Worm (Caenorhabditis elegans) whole organism, dauer: ENCODE measurements around the gene cbn-1.

Experiments used
- unc-62 ChIP-seq: sonication (generic microtip); optimal IDR thresholded peaks from 2 replicates; lab custom pipeline; 2017; ENCODE audit warnings: missing biosample characterization, missing genetic modification reagents, missing genetic modification characterization

The cbn-1 gene

DNA sequence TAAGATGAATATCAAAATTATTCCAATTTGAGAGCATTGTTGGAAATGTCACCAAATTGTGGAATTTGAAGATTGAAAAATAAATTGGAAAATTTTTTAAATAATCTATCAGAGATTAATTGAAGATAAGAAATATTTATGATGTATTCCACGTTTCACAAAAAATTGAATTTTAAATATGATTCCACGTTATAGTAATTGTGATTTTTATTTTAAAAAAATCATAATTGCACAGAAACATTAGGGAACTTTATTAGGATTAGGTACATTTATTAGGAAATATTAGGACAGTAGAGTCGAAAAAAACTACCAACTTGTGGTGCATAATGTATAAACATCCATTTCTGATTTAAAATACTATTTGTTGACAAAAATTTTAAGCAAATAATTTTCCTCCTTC, 37.7 kb downstream of the cbn-1 start, which contains the start of gene B0432.11:
TSS of gene B0432.11 (minus strand) at position 101 of the 400 bp plus-strand sequence.
- TF ChIP-seq unc-62: no peak

ce11 chrII:290282-290681, 42.0 kb downstream of the cbn-1 start, which contains the start of gene djr-1.1:
Gene djr-1.1 (plus strand): TSS chrII:290582.
- TF ChIP-seq unc-62: no peak

- no peak for TF ChIP-seq unc-62
Observed at ce11 chrII:288705-289205, 43.6 kb downstream of the cbn-1 start, which contains the start of gene mrpl-41. Gene mrpl-41 (plus strand): TSS chrII:288939.

- TF ChIP-seq unc-62: no peak
Observed at ce11 chrII:286551-286724, 45.9 kb downstream of the cbn-1 start, which contains the start of gene misc-1. Gene misc-1 (plus strand): TSS chrII:286625.

DNA sequence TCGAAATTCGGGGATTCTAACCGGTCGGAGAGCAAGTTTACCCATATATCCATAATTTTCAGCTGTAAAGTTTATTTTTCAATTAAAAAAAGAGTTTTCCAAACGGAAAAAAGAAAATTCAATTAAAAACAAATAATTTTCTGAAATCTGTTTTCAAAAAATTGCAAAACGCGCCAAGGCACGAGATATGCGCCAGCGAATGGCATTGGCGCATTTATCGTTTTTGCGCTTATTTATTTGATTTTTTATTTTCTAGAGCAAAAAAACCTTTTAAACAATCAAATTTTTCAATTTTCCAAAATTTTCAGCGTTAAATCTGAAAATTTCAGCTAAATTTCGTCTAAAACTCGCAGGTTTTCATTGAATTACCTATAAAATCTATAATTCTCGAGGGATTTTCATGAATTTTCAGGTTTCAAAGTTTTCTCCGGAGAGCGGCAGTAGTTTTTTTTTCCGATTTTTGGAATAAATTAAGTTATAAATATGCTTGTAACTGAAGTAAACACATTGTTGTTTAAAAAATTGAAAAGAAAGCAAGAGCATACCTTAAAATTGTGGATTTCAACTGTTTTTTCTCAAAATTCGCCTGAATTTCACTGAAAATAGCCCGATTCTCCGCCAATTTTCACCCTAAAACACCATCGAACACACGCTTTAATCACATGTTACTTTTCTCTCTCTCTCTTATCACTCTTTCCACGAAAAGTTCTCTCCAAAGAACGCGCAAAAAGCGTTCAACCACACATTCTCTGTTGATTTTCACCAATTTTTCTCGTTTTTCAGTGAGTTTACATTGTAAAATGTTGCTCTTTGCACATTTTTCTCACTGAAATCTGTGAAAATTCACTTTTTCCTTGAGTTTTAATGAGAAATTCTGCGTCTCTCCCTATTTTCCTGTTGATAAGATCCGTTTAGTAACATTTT, 46.4 kb downstream of the cbn-1 start, which contains the start of gene B0432.10:
TSS of gene B0432.10 (minus strand) at position 649 of the 924 bp plus-strand sequence.
- TF ChIP-seq unc-62: no peak

DNA sequence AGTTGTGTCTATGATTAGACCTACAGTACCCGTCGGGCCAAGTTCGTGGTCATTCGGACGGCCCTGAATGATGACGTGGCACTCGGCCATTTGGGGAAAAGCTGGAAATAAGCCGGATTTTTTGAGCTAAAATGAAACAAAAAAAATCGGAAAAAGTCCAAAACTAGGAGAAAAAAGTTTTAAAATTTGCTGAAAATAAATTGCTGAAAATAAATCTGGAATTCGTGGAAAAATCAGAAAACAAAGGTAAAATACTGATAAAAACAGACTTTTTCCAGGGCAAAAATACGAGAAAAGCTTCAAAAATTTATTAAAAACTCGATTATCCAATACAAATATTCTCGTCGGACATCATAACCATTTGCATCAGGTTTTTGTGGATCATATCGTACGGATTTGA, 48.7 kb downstream of the cbn-1 start, which contains the start of gene B0432.9:
TSS of gene B0432.9 (minus strand) at position 101 of the 400 bp plus-strand sequence.
- TF ChIP-seq unc-62: no peak

- TF ChIP-seq unc-62: no peak
Observed at ce11 chrII:282483-282882, 49.8 kb downstream of the cbn-1 start, which contains the start of gene trul-1. Gene trul-1 (minus strand): TSS chrII:282583.

DNA sequence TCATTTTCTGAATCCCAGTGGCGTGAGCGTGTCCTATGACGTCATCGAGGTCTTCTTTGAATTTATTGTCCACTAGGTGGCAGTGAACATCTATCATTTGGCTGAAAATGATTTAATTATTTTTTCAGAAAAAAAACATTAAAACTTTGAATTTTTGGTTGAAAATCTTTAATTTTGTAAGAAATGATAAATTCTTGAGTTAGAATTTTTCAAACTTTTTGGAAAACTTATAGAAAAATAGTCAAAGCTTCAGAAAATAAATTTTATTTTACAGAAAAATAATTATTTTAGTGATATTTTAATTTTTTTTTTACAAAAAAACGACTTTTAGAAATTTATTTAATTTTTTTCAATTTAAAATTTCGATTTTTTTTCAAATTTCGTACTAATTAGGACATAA, 53.7 kb downstream of the cbn-1 start, which contains the start of gene B0432.8:
TSS of gene B0432.8 (minus strand) at position 101 of the 400 bp plus-strand sequence.
- TF ChIP-seq unc-62: no peak
